Fruit fly (Drosophila melanogaster) whole organism, prepupa: ENCODE measurements around the gene Herp.

Experiments
- CG10669 ChIP-seq: fragments of 200-800 bp; sonication (Bioruptor generic); optimal IDR thresholded peaks from 3 replicates; lab custom pipeline; 2018; ENCODE audit warnings: missing biosample characterization, mild to moderate bottlenecking, missing genetic modification characterization, moderate library complexity
- CG11762 ChIP-seq: fragments of 200-800 bp; sonication (Bioruptor generic); optimal IDR thresholded peaks from 3 replicates; lab custom pipeline; 2016; ENCODE audit warnings: missing biosample characterization, missing genetic modification characterization; ENCODE audit not compliant: insufficient read depth
- CG11902 ChIP-seq: fragments of 200-800 bp; sonication (Bioruptor generic); optimal IDR thresholded peaks from 3 replicates; lab custom pipeline; 2016; ENCODE audit warnings: missing biosample characterization, missing genetic modification characterization
- CG15336 ChIP-seq: fragments of 200-800 bp; sonication (Bioruptor generic); IDR thresholded peaks from 2 replicates; pipeline ENCODE4 v1.3.6; 2022; ENCODE audit warnings: missing biosample characterization, missing genetic modification characterization
- CG1621 ChIP-seq: fragments of 200-800 bp; sonication (Bioruptor generic); optimal IDR thresholded peaks from 3 replicates; lab custom pipeline; 2018; ENCODE audit warnings: missing biosample characterization, mild to moderate bottlenecking, missing genetic modification characterization
- CG16779 ChIP-seq: fragments of 200-800 bp; sonication (Bioruptor generic); optimal IDR thresholded peaks from 3 replicates; lab custom pipeline; 2017; ENCODE audit warnings: missing biosample characterization, mild to moderate bottlenecking, missing genetic modification characterization
- CG3032 ChIP-seq: fragments of 200-800 bp; optimal IDR thresholded peaks from 2 replicates; lab custom pipeline; 2019; ENCODE audit warnings: missing biosample characterization, mild to moderate bottlenecking, missing genetic modification characterization, moderate library complexity
- CG31627 ChIP-seq: fragments of 200-800 bp; sonication (Bioruptor generic); optimal IDR thresholded peaks from 3 replicates; lab custom pipeline; 2016; ENCODE audit warnings: missing biosample characterization, missing genetic modification characterization
- CG32006 ChIP-seq: fragments of 200-800 bp; sonication (Bioruptor generic); optimal IDR thresholded peaks from 3 replicates; lab custom pipeline; 2017; ENCODE audit warnings: missing biosample characterization, mild to moderate bottlenecking, missing genetic modification characterization
- CG34406 ChIP-seq: fragments of 200-800 bp; sonication (Bioruptor generic); optimal IDR thresholded peaks from 3 replicates; lab custom pipeline; 2016; ENCODE audit warnings: missing biosample characterization, missing genetic modification characterization
- CG3919 ChIP-seq: fragments of 200-800 bp; sonication (Bioruptor generic); optimal IDR thresholded peaks from 3 replicates; lab custom pipeline; 2016; ENCODE audit warnings: missing biosample characterization, missing genetic modification characterization
- CG4318 ChIP-seq: fragments of 200-800 bp; sonication (Bioruptor generic); optimal IDR thresholded peaks from 3 replicates; lab custom pipeline; 2017; ENCODE audit warnings: missing biosample characterization, mild to moderate bottlenecking, missing genetic modification characterization
- CG6163 ChIP-seq: fragments of 200-800 bp; sonication (Bioruptor generic); IDR thresholded peaks from 3 replicates; pipeline ENCODE4 v1.3.6; 2022; ENCODE audit warnings: missing biosample characterization, missing genetic modification characterization
- CG6276 ChIP-seq: fragments of 200-800 bp; sonication (Bioruptor generic); optimal IDR thresholded peaks from 2 replicates; lab custom pipeline; 2017; ENCODE audit warnings: missing biosample characterization, mild to moderate bottlenecking, missing genetic modification characterization
- CG6792 ChIP-seq: fragments of 200-800 bp; sonication (Bioruptor generic); optimal IDR thresholded peaks from 3 replicates; lab custom pipeline; 2016; ENCODE audit warnings: missing biosample characterization, missing genetic modification characterization
- CG6808 ChIP-seq: fragments of 200-800 bp; sonication (Bioruptor generic); optimal IDR thresholded peaks from 3 replicates; lab custom pipeline; 2017; ENCODE audit warnings: missing biosample characterization, missing genetic modification characterization, mild to moderate bottlenecking, moderate library complexity, missing genetic modification reagents
- CG6854 ChIP-seq: fragments of 200-800 bp; sonication (Bioruptor generic); optimal IDR thresholded peaks from 2 replicates; lab custom pipeline; 2017; ENCODE audit warnings: missing biosample characterization, mild to moderate bottlenecking, missing genetic modification characterization
- CG7368 ChIP-seq: fragments of 200-800 bp; sonication (Bioruptor generic); optimal IDR thresholded peaks from 3 replicates; lab custom pipeline; 2016; ENCODE audit warnings: missing biosample characterization, missing genetic modification characterization
- CG8119 ChIP-seq: fragments of 200-800 bp; sonication (Bioruptor generic); IDR thresholded peaks from 3 replicates; pipeline ENCODE4 v1.3.6; 2022; ENCODE audit warnings: missing biosample characterization, missing genetic modification characterization
- CG8632 ChIP-seq: fragments of 200-800 bp; sonication (Bioruptor generic); optimal IDR thresholded peaks from 3 replicates; lab custom pipeline; 2016; ENCODE audit warnings: missing biosample characterization, missing genetic modification characterization
- CG9139 ChIP-seq: fragments of 200-800 bp; sonication (Bioruptor generic); optimal IDR thresholded peaks from 3 replicates; lab custom pipeline; 2017; ENCODE audit warnings: missing biosample characterization, mild to moderate bottlenecking, missing genetic modification characterization
- Eip75B ChIP-seq: fragments of 200-800 bp; sonication (Bioruptor generic); optimal IDR thresholded peaks from 3 replicates; lab custom pipeline; 2016; ENCODE audit warnings: missing biosample characterization, missing genetic modification characterization
- Eip78C ChIP-seq: fragments of 200-800 bp; sonication (Bioruptor generic); peaks from one replicate; lab custom pipeline; 2016; ENCODE audit warnings: missing biosample characterization, missing genetic modification characterization
- Eip93F ChIP-seq: fragments of 200-800 bp; sonication (Bioruptor generic); optimal IDR thresholded peaks from 2 replicates; lab custom pipeline; 2016; ENCODE audit warnings: missing biosample characterization, mild to moderate bottlenecking, missing genetic modification characterization
- Ets96B ChIP-seq: fragments of 200-800 bp; optimal IDR thresholded peaks from 2 replicates; lab custom pipeline; 2019; ENCODE audit warnings: missing biosample characterization, mild to moderate bottlenecking, missing genetic modification characterization, moderate library complexity
- Gug ChIP-seq: fragments of 200-800 bp; sonication (Bioruptor generic); IDR thresholded peaks from 2 replicates; pipeline ENCODE4 v1.3.6; 2022; ENCODE audit warnings: missing biosample characterization, missing genetic modification characterization
- Hr38 ChIP-seq: sonication (Bioruptor generic); optimal IDR thresholded peaks from 2 replicates; lab custom pipeline; 2016; ENCODE audit warnings: missing biosample characterization, missing genetic modification characterization
- Lpt ChIP-seq: fragments of 200-800 bp; sonication (Bioruptor generic); optimal IDR thresholded peaks from 3 replicates; lab custom pipeline; 2016; ENCODE audit warnings: missing biosample characterization, missing genetic modification characterization
- Met ChIP-seq: fragments of 200-800 bp; sonication (Bioruptor generic); optimal IDR thresholded peaks from 3 replicates; lab custom pipeline; 2016; ENCODE audit warnings: missing biosample characterization, missing genetic modification characterization
- OdsH ChIP-seq: fragments of 200-800 bp; sonication (Bioruptor generic); optimal IDR thresholded peaks from 3 replicates; lab custom pipeline; 2016; ENCODE audit warnings: missing biosample characterization, missing genetic modification characterization
- Smox ChIP-seq: fragments of 200-800 bp; sonication (Bioruptor generic); optimal IDR thresholded peaks from 3 replicates; lab custom pipeline; 2016; ENCODE audit warnings: missing biosample characterization, missing genetic modification characterization
- Sox102F ChIP-seq: fragments of 200-800 bp; sonication (Bioruptor generic); optimal IDR thresholded peaks from 2 replicates; lab custom pipeline; 2016; ENCODE audit warnings: missing biosample characterization, mild to moderate bottlenecking, missing genetic modification characterization
- Sox14 ChIP-seq: fragments of 200-800 bp; sonication (Bioruptor generic); optimal IDR thresholded peaks from 3 replicates; lab custom pipeline; 2016; ENCODE audit warnings: missing biosample characterization, missing genetic modification characterization
- achi ChIP-seq: fragments of 200-800 bp; sonication (Bioruptor generic); optimal IDR thresholded peaks from 3 replicates; lab custom pipeline; 2016; ENCODE audit warnings: missing biosample characterization, missing genetic modification characterization
- acj6 ChIP-seq: fragments of 200-800 bp; sonication (Bioruptor generic); optimal IDR thresholded peaks from 3 replicates; lab custom pipeline; 2016; ENCODE audit warnings: missing biosample characterization, missing genetic modification characterization
- cyc ChIP-seq: fragments of 200-800 bp; sonication (Bioruptor generic); optimal IDR thresholded peaks from 3 replicates; lab custom pipeline; 2016; ENCODE audit warnings: missing biosample characterization, missing genetic modification characterization
- dac ChIP-seq: fragments of 200-800 bp; sonication (Bioruptor generic); optimal IDR thresholded peaks from 2 replicates; lab custom pipeline; 2017; ENCODE audit warnings: missing biosample characterization, mild to moderate bottlenecking, missing genetic modification characterization
- dsx ChIP-seq: fragments of 200-800 bp; optimal IDR thresholded peaks from 3 replicates; lab custom pipeline; 2019; ENCODE audit warnings: missing biosample characterization, mild to moderate bottlenecking, missing genetic modification characterization, moderate library complexity; ENCODE audit not compliant: poor library complexity, severe bottlenecking
- eg ChIP-seq: fragments of 200-800 bp; sonication (Bioruptor generic); IDR thresholded peaks from 3 replicates; pipeline ENCODE4 v1.3.6; 2022; ENCODE audit warnings: missing biosample characterization, missing genetic modification characterization
- esn ChIP-seq: fragments of 200-800 bp; sonication (Bioruptor generic); optimal IDR thresholded peaks from 2 replicates; lab custom pipeline; 2016; ENCODE audit warnings: missing biosample characterization, mild to moderate bottlenecking, missing genetic modification characterization, moderate library complexity
- fd59A ChIP-seq: fragments of 200-800 bp; sonication (Bioruptor generic); optimal IDR thresholded peaks from 2 replicates; lab custom pipeline; 2017; ENCODE audit warnings: missing biosample characterization, mild to moderate bottlenecking, missing genetic modification characterization, missing genetic modification reagents
- fd85E ChIP-seq: fragments of 200-800 bp; sonication (Bioruptor generic); optimal IDR thresholded peaks from 3 replicates; lab custom pipeline; 2016; ENCODE audit warnings: missing biosample characterization, missing genetic modification characterization
- fkh ChIP-seq: fragments of 200-800 bp; sonication (Bioruptor generic); optimal IDR thresholded peaks from 3 replicates; lab custom pipeline; 2017; ENCODE audit warnings: missing biosample characterization, mild to moderate bottlenecking, missing genetic modification characterization, moderate library complexity
- net ChIP-seq: fragments of 200-800 bp; sonication (Bioruptor generic); optimal IDR thresholded peaks from 3 replicates; lab custom pipeline; 2016; ENCODE audit warnings: missing biosample characterization, missing genetic modification characterization
- pdm3 ChIP-seq: fragments of 200-800 bp; sonication (Bioruptor generic); optimal IDR thresholded peaks from 3 replicates; lab custom pipeline; 2016; ENCODE audit warnings: missing biosample characterization, missing genetic modification characterization
- salr ChIP-seq, 2 experiments: fragments of 200-800 bp; sonication (Bioruptor generic); optimal IDR thresholded peaks; 3 replicates each; lab custom pipeline; 2016 to 2018; ENCODE audit warnings: missing biosample characterization in 2 of 2, missing genetic modification characterization in 2 of 2, mild to moderate bottlenecking in 1 of 2
- spab ChIP-seq: fragments of 200-800 bp; sonication (Bioruptor generic); optimal IDR thresholded peaks from 2 replicates; lab custom pipeline; 2017; ENCODE audit warnings: missing biosample characterization, mild to moderate bottlenecking, missing genetic modification characterization, missing genetic modification reagents
- ss ChIP-seq, 2 experiments: fragments of 200-800 bp; sonication (Bioruptor generic); optimal IDR thresholded peaks; 2 replicates in 1 of 2; 3 replicates in 1 of 2; lab custom pipeline; 2017 to 2018; ENCODE audit warnings: mild to moderate bottlenecking in 2 of 2, missing biosample characterization in 2 of 2, missing genetic modification characterization in 2 of 2, moderate library complexity in 1 of 2
- svp ChIP-seq: fragments of 200-800 bp; sonication (Bioruptor generic); peaks from one replicate; lab custom pipeline; 2016; ENCODE audit warnings: missing biosample characterization, missing genetic modification characterization
- topi ChIP-seq: fragments of 200-800 bp; sonication (Bioruptor generic); optimal IDR thresholded peaks from 3 replicates; lab custom pipeline; 2016; ENCODE audit warnings: missing biosample characterization, missing genetic modification characterization
- vri ChIP-seq: fragments of 200-800 bp; sonication (Bioruptor generic); optimal IDR thresholded peaks from 3 replicates; lab custom pipeline; 2016; ENCODE audit warnings: missing biosample characterization, mild to moderate bottlenecking, missing genetic modification characterization

Herp gene

DNA sequence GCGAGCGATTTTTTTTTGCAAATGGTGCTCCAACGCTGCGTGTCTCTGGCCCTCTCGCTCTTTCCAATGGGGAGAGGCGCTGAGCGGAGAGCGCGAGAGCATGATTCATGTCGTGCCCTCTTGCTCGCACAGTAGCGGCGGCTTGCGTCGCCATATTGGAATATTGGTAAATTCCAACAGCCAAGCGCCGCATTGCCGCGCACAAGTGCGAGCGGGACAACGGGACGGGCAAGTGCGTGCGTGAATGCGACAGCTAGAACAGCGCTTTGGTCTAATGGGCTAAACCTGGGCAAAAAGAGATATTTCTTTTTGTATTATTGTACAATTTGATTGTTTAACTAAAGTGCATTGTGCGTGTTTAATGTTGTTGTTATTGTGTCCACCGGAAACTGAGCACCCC is 28.4 kb upstream of the Herp start:
- TF ChIP-seq CG6792 (no peak), CG6854 (no peak), esn (GFP tag; lab: Kevin White, UChicago) (no peak), CG32006 (GFP tag; lab: Kevin White, UChicago) (peak; percentile 40), Gug (peak; percentile 30; the same call in 1 of the 2 replicates), CG3919 (GFP tag; lab: Kevin White, UChicago) (no peak), cyc (GFP tag; lab: Kevin White, UChicago) (no peak), Hr38 (no peak), dsx (GFP tag; lab: Kevin White, UChicago) (peak; percentile 25), Lpt (GFP tag; lab: Kevin White, UChicago) (peak; percentile 31), net (GFP tag; lab: Kevin White, UChicago) (peak; percentile 26), CG16779 (tag; lab: Kevin White, UChicago) (peak; percentile 25), CG8632 (GFP tag; lab: Kevin White, UChicago) (no peak), CG9139 (GFP tag; lab: Kevin White, UChicago) (peak; percentile 30), svp (GFP tag; lab: Kevin White, UChicago) (peak; percentile 76), Ets96B (peak; percentile 8), dac (GFP tag; lab: Kevin White, UChicago) (no peak), CG4318 (GFP tag; lab: Kevin White, UChicago) (no peak), vri (GFP tag; lab: Kevin White, UChicago) (peak; percentile 83), OdsH (GFP tag; lab: Kevin White, UChicago) (no peak), eg (GFP tag; lab: Robert Waterston, UW) (peak; percentile 66), fd59A (no peak), CG6163 (peak; percentile 76), CG34406 (GFP tag; lab: Kevin White, UChicago) (peak; percentile 32), CG11762 (GFP tag; lab: Kevin White, UChicago) (no peak), ss (GFP tag; optimal IDR thresholded peaks at IDR 0.05; lab: Kevin White, UChicago) (peak; percentile 39 to 59), topi (GFP tag; lab: Kevin White, UChicago) (peak; percentile 36), Eip93F (GFP tag; lab: Kevin White, UChicago) (no peak), acj6 (GFP tag; lab: Kevin White, UChicago) (no peak), fkh (peak; percentile 88), Met (GFP tag; lab: Kevin White, UChicago) (peak; percentile 28), Smox (GFP tag; lab: Kevin White, UChicago) (no peak), CG7368 (no peak), CG8119 (GFP tag; lab: Robert Waterston, UW) (peak; percentile 29; the same call in 1 of the 3 replicates), CG3032 (peak; percentile 41), CG1621 (tag; lab: Kevin White, UChicago) (peak; percentile 8), Eip78C (peak; percentile 77), achi (GFP tag; lab: Kevin White, UChicago) (no peak), CG15336 (GFP tag; lab: Robert Waterston, UW) (peak; percentile 53; the same call in 1 of the 2 replicates), Sox102F (GFP tag; lab: Kevin White, UChicago) (no peak), CG6276 (GFP tag; lab: Kevin White, UChicago) (peak; percentile 2), pdm3 (GFP tag; lab: Kevin White, UChicago) (no peak), fd85E (GFP tag; lab: Kevin White, UChicago) (no peak), CG11902 (GFP tag; lab: Kevin White, UChicago) (no peak), CG6808 (GFP tag; lab: Kevin White, UChicago) (peak; percentile 41), Sox14 (GFP tag; lab: Kevin White, UChicago) (peak; percentile 53), CG10669 (GFP tag; lab: Kevin White, UChicago) (no peak), salr (GFP tag; optimal IDR thresholded peaks at IDR 0.05; lab: Kevin White, UChicago) (peak; percentile 20 to 23), CG31627 (GFP tag; lab: Kevin White, UChicago) (no peak), spab (GFP tag; lab: Kevin White, UChicago) (no peak), Eip75B (GFP tag; lab: Kevin White, UChicago) (peak; percentile 37)
